Worm (Caenorhabditis elegans) whole organism, L3 larva: Measurements from ENCODE around the gene fox-1.

Source experiments
- ZK546.5 ChIP-seq: sonication (generic microtip); optimal IDR thresholded peaks from 2 replicates; lab custom pipeline; 2017; ENCODE audit warnings: missing biosample characterization, missing genetic modification characterization
- aly-2 ChIP-seq: fragments of 150-350 bp; optimal IDR thresholded peaks from 2 replicates; lab custom pipeline; 2014; ENCODE audit warnings: missing biosample characterization, missing genetic modification characterization
- ceh-16 ChIP-seq: sonication (generic microtip); optimal IDR thresholded peaks from 2 replicates; lab custom pipeline; 2017; ENCODE audit warnings: missing biosample characterization, missing genetic modification characterization
- ceh-28 ChIP-seq: fragments of 150-350 bp; optimal IDR thresholded peaks from 2 replicates; lab custom pipeline; 2014; ENCODE audit warnings: missing biosample characterization, missing genetic modification reagents, missing genetic modification characterization
- daf-12 ChIP-seq: fragments of 150-350 bp; optimal IDR thresholded peaks from 2 replicates; lab custom pipeline; 2014; ENCODE audit warnings: missing biosample characterization, missing genetic modification reagents, missing genetic modification characterization
- egl-5 ChIP-seq: fragments of 150-350 bp; optimal IDR thresholded peaks from 2 replicates; lab custom pipeline; 2017; ENCODE audit warnings: missing biosample characterization, missing genetic modification reagents, missing genetic modification characterization, inconsistent platforms
- elt-2 ChIP-seq: sonication (generic microtip); optimal IDR thresholded peaks from 2 replicates; lab custom pipeline; 2016; ENCODE audit warnings: missing genetic modification reagents, mild to moderate bottlenecking, missing genetic modification characterization, missing compliant biosample characterization
- fkh-10 ChIP-seq: sonication (generic microtip); optimal IDR thresholded peaks from 2 replicates; lab custom pipeline; 2017; ENCODE audit warnings: missing biosample characterization, missing genetic modification reagents, missing genetic modification characterization
- hmg-11 ChIP-seq: sonication (generic microtip); optimal IDR thresholded peaks from 2 replicates; lab custom pipeline; 2016; ENCODE audit warnings: missing genetic modification characterization, missing compliant biosample characterization
- jun-1 ChIP-seq: fragments of 150-350 bp; optimal IDR thresholded peaks from 2 replicates; lab custom pipeline; 2014; ENCODE audit warnings: missing biosample characterization, missing genetic modification reagents, missing genetic modification characterization
- lin-39 ChIP-seq: fragments of 150-350 bp; optimal IDR thresholded peaks from 2 replicates; lab custom pipeline; 2018; ENCODE audit warnings: missing biosample characterization, missing genetic modification reagents, missing genetic modification characterization
- lsy-12 ChIP-seq: sonication (generic microtip); optimal IDR thresholded peaks from 2 replicates; lab custom pipeline; 2016; ENCODE audit warnings: mild to moderate bottlenecking, missing genetic modification characterization, missing compliant biosample characterization
- mdl-1 ChIP-seq: fragments of 150-350 bp; optimal IDR thresholded peaks from 2 replicates; lab custom pipeline; 2014; ENCODE audit warnings: missing biosample characterization, missing genetic modification characterization
- mml-1 ChIP-seq: fragments of 150-350 bp; sonication (generic microtip); optimal IDR thresholded peaks from 3 replicates; lab custom pipeline; 2014; ENCODE audit warnings: missing biosample characterization, missing genetic modification characterization
- nhr-11 ChIP-seq: fragments of 150-350 bp; optimal IDR thresholded peaks from 2 replicates; lab custom pipeline; 2014; ENCODE audit warnings: missing biosample characterization, missing genetic modification characterization
- nhr-23 ChIP-seq: fragments of 150-350 bp; optimal IDR thresholded peaks from 2 replicates; lab custom pipeline; 2014; ENCODE audit warnings: missing biosample characterization, missing genetic modification reagents, missing genetic modification characterization
- nhr-25 ChIP-seq: sonication (generic microtip); optimal IDR thresholded peaks from 2 replicates; lab custom pipeline; 2017; ENCODE audit warnings: missing biosample characterization, missing genetic modification characterization
- nhr-28 ChIP-seq: fragments of 150-350 bp; optimal IDR thresholded peaks from 2 replicates; lab custom pipeline; 2014; ENCODE audit warnings: missing biosample characterization, missing genetic modification characterization
- nhr-43 ChIP-seq: sonication (generic microtip); optimal IDR thresholded peaks from 2 replicates; lab custom pipeline; 2016; ENCODE audit warnings: mild to moderate bottlenecking, missing genetic modification characterization, missing compliant biosample characterization; ENCODE audit not compliant: poor library complexity, severe bottlenecking
- nhr-76 ChIP-seq: fragments of 150-350 bp; sonication (generic microtip); optimal IDR thresholded peaks from 5 replicates; lab custom pipeline; 2014; ENCODE audit warnings: missing biosample characterization, missing genetic modification characterization
- nhr-77 ChIP-seq: fragments of 150-350 bp; optimal IDR thresholded peaks from 2 replicates; lab custom pipeline; 2014; ENCODE audit warnings: missing biosample characterization, missing genetic modification characterization
- pha-4 ChIP-seq: fragments of 150-350 bp; optimal IDR thresholded peaks from 2 replicates; lab custom pipeline; 2014; ENCODE audit warnings: missing biosample characterization, missing genetic modification reagents, missing genetic modification characterization
- skn-1 ChIP-seq: fragments of 150-350 bp; optimal IDR thresholded peaks from 2 replicates; lab custom pipeline; 2014; ENCODE audit warnings: missing biosample characterization, missing genetic modification characterization
- snpc-4 ChIP-seq: fragments of 150-350 bp; optimal IDR thresholded peaks from 2 replicates; lab custom pipeline; 2014; ENCODE audit warnings: missing biosample characterization, missing genetic modification characterization
- unc-39 ChIP-seq: sonication (generic microtip); optimal IDR thresholded peaks from 4 replicates; lab custom pipeline; 2017; ENCODE audit warnings: missing biosample characterization, missing genetic modification characterization
- unc-62 ChIP-seq: fragments of 150-350 bp; sonication (generic microtip); optimal IDR thresholded peaks from 4 replicates; lab custom pipeline; 2014; ENCODE audit warnings: missing biosample characterization, missing genetic modification reagents, missing genetic modification characterization

Gene fox-1

DNA sequence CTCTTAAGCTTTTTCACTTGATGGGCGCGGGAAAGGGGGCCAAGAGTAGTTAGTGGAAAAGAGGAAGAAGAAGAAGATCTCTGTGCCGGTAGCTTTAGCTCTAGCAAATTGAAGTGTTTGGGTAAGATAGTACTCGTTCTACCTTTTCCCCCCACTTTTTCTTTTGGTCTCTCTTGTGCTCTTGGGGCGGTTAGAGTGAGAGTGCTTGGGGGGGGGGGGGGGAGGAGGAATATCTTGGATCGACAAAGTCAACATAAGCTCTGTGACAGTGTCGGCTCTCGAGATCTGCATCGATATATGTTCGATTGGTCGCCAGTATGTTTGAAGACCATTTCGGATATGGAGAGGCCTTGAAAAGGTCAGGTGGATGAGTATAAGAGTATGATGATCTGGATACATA, at the start of gene fox-1:
fox-1 (minus strand) TSS at position 101 of the 400 bp plus-strand sequence.
- TF ChIP-seq pha-4 (tag; lab: Kevin White, UChicago) (peak; percentile 23), nhr-76 (tag; lab: Kevin White, UChicago) (no peak), nhr-77 (tag; lab: Kevin White, UChicago) (no peak), snpc-4 (tag; lab: Kevin White, UChicago) (no peak)

DNA sequence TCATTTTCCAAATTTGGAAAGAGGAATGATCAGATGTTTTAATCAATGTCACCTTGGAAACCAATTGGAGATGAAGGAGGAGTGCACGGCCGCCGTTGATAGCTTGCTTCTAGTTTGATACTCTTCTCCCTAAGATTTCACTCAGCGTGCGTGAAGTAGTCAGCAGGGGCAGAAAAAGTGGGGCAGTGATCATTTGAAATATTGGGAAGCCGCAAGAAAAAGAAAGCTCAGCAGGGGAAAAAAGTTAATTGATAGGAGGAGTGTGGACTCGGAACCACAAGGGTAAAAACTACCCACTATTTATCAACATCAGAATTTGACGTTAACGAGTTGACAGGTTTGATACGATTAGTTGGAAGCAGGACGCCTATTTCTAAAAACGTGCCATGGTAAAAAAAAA, 48.8 kb upstream of the fox-1 start, which contains the start of gene K02E10.7:
K02E10.7 (minus strand) TSS at position 101 of the 400 bp plus-strand sequence.
- TF ChIP-seq mdl-1 (tag; lab: Kevin White, UChicago) (no peak), egl-5 (peak; percentile 50)

DNA sequence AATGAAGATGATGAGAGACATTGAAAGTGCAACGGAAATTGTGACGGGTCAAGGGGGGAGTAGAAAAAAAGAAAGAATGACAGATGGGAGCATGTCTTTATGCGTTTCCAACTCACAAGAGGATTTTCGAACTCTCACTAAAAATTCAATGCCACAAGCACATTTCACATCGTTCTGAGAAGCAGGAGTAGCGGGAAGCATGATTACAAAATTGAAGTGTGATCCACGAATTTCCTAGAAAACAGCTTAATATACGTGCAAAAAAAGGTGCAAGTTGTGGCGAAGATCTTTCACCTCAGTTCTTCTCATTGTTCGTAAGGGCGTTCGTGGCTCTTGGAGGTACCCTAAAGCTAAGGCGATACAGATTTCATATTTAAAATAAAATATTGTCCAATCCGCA, 47.0 kb upstream of the fox-1 start:
- no peak for TF ChIP-seq daf-12
- no peak for TF ChIP-seq jun-1 (tag; lab: Kevin White, UChicago)
- TF ChIP-seq ZK546.5 (tag; lab: Kevin White, UChicago), result no peak

DNA sequence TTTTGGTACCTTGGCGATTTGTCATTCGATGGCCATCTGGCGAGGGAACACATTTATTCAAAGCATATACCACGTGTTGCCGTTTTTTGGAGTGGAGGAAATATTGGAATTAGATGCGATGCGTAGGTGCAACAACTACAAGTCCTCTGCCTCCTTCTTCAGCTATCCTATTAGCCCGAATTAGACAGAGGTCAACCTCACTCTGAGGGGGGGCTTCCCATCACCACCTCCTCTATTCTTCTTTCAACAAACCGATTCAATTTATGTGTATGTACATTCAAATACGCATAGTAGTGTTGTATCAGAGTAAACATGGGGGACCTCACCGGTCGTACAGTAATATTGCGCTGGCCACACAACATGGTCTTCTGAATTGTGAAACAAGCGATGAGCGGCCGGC, 38.1 kb upstream of the fox-1 start:
- peak; percentile 19 for TF ChIP-seq lin-39 (tag; lab: Kevin White, UChicago)
- no peak for TF ChIP-seq skn-1
- TF ChIP-seq unc-39 (tag; lab: Kevin White, UChicago), result no peak
- no peak for TF ChIP-seq lsy-12 (tag; lab: Kevin White, UChicago)
- no peak for TF ChIP-seq nhr-23 (tag; lab: Kevin White, UChicago)
- peak; percentile 21 for TF ChIP-seq nhr-25 (tag; lab: Kevin White, UChicago)
- peak; percentile 46 for TF ChIP-seq pha-4 (tag; lab: Kevin White, UChicago)

ce11 chrX:2495865-2496314, 36.2 kb upstream of the fox-1 start, which contains the start of gene rabr-1:
rabr-1 (plus strand) TSS chrX:2496180.
- TF ChIP-seq nhr-25 (tag; lab: Kevin White, UChicago) (peak; percentile 76), hmg-11 (tag; lab: Kevin White, UChicago) (peak; percentile 51), pha-4 (tag; lab: Kevin White, UChicago) (peak; percentile 23), ceh-28 (tag; lab: Kevin White, UChicago) (peak; percentile 44), ceh-16 (tag; lab: Kevin White, UChicago) (peak; percentile 58), elt-2 (tag; lab: Kevin White, UChicago) (peak; percentile 14), lsy-12 (tag; lab: Kevin White, UChicago) (peak; percentile 45), nhr-43 (tag; lab: Kevin White, UChicago) (peak; percentile 21), nhr-11 (tag; lab: Kevin White, UChicago) (no peak), nhr-23 (tag; lab: Kevin White, UChicago) (peak; percentile 49), unc-62 (GFP tag; lab: Kevin White, UChicago) (no peak), nhr-28 (tag; lab: Kevin White, UChicago) (no peak), lin-39 (tag; lab: Kevin White, UChicago) (peak; percentile 10)

DNA sequence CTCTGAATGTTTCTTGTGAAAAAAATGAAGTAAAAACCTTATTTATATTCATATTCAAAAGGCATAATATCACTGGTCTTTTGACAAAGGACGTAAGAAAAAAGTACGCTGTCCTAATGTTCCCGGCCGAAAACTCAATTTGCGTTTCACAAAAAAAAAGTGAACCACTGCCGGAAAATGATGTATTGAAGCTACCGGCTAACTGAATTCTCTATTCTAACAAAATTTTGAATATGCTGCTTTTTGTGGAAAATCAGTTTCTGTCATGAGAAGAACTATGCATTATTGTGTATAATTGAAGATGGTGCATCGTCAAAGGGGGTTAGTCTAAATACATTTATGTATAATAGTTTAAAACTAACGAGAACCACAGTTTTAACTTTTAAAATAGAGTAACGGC, 34.6 kb upstream of the fox-1 start:
- TF ChIP-seq hmg-11 (tag; lab: Kevin White, UChicago), result no peak
- TF ChIP-seq fkh-10 (GFP tag; lab: Kevin White, UChicago), result peak; percentile 96

ce11 chrX:2493586-2494175, 34.0 kb upstream of the fox-1 start:
- TF ChIP-seq ceh-28 (tag; lab: Kevin White, UChicago), result no peak
- TF ChIP-seq mml-1 (tag; lab: Kevin White, UChicago), result no peak
- TF ChIP-seq snpc-4 (tag; lab: Kevin White, UChicago), result no peak
- TF ChIP-seq aly-2 (tag; lab: Kevin White, UChicago), result no peak
- no peak for TF ChIP-seq unc-62 (GFP tag; lab: Kevin White, UChicago)
- no peak for TF ChIP-seq hmg-11 (tag; lab: Kevin White, UChicago)
- no peak for TF ChIP-seq mdl-1 (tag; lab: Kevin White, UChicago)
